Worm (Caenorhabditis elegans): Measurements from ENCODE around the gene nhr-11.

DNA sequence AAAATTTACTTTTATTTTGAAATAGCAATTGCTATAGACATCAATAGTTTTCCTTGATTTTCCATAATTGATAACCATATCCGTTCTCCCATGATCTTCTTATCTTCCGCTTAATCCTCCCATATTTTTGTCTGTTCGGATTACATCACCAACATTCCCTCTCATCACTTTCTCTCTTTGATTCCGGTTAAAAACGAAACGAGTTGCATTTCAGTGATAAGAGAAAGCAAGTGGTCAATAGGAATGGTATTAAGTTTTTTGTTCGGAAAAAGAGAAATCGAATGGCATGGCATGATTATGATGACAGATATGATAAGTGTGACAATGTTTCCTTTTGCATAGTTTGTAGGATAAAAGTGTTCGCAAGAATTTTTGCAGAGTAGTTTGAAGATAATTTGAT is 42.2 kb downstream of the nhr-11 start:
- TF ChIP-seq unc-62 (GFP tag; optimal IDR thresholded peaks at IDR 0.05) (no peak), lsy-2 (tag; optimal IDR thresholded peaks at IDR 0.05) (no peak), skn-1 (tag; optimal IDR thresholded peaks at IDR 0.05) (no peak), elt-3 (tag; optimal IDR thresholded peaks at IDR 0.05) (no peak), aly-2 (tag; optimal IDR thresholded peaks at IDR 0.05) (no peak), ceh-82 (tag; optimal IDR thresholded peaks at IDR 0.05) (no peak), elt-1 (tag; optimal IDR thresholded peaks at IDR 0.05) (no peak), unc-39 (tag; optimal IDR thresholded peaks at IDR 0.05) (no peak), nhr-237 (tag; optimal IDR thresholded peaks at IDR 0.05) (no peak)
